Worm (Caenorhabditis elegans) whole organism, L4/young adult: ENCODE data around the gene tgt-2.

Experiments
- W03F9.2 ChIP-seq: fragments of 150-350 bp; optimal IDR thresholded peaks from 2 replicates; lab custom pipeline; 2014; ENCODE audit warnings: missing biosample characterization, missing genetic modification characterization
- dao-5 ChIP-seq: sonication (generic microtip); optimal IDR thresholded peaks from 2 replicates; lab custom pipeline; 2016; ENCODE audit warnings: missing genotype, missing genetic modification characterization, moderate library complexity, missing compliant biosample characterization
- him-1 ChIP-seq: sonication (generic microtip); optimal IDR thresholded peaks from 2 replicates; lab custom pipeline; 2016; ENCODE audit warnings: missing genotype, missing genetic modification reagents, missing genetic modification characterization, missing compliant biosample characterization

DNA sequence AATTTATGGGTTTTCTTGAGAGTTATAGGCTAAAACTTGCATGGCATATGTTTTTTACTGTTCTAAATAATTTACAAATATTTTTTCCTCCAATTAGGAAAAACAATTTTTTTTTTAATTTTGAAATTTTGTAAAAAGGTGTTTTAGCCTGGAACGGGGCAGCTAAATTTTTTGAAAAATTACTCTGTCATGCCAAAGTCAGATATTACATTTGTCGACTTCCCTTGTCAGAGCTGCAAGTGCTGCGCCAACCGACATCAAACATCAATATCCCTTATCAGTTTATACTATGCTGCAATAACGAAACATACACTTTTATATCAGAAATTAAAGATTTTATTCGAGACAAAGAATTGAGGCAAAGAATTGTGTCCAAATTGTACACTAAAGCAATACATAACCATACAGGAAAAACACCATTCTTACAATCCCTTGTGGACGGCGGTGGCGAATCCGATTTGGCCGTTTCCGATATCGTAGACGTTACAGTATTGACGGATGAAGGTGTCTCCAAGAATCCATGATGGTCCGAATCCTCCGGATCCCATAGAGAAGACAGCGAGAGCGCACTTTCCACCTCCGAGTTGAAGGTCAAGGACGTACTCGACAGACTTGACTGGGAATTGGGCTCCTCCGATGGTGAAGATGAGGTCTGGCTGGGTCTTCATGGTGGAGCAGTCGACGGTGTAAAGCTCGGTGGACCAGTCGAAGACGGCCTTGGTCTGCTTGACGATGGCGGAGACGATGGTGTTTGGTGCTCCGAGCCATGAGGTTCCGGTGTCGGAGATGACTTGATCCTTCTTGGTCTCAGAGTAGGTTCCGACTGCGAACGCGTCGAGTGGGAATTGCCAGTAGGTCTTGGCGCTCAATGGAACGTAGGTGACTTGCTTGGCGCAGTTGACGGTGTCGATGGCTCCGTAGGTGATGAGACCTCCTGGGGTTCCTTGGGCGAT lies 51.3 kb downstream of the tgt-2 start:
- no peak for TF ChIP-seq W03F9.2 (tag; lab: Kevin White, UChicago)
- no peak for TF ChIP-seq him-1
- TF ChIP-seq dao-5 (tag; lab: Kevin White, UChicago), result no peak
